Worm (Caenorhabditis elegans) whole organism, dauer: ENCODE results near the gene hlh-31.

Experiments used
- unc-62 ChIP-seq: sonication (generic microtip); optimal IDR thresholded peaks from 2 replicates; lab custom pipeline; 2017; ENCODE audit warnings: missing biosample characterization, missing genetic modification reagents, missing genetic modification characterization

Gene hlh-31

ce11 chrIV:16257330-16257729 lies at the start of gene hlh-31:
hlh-31 (plus strand) TSS chrIV:16257630.
- no peak for TF ChIP-seq unc-62

ce11 chrIV:16210913-16211312 lies 46.5 kb upstream of the hlh-31 start, which contains the start of gene H25K10.2:
H25K10.2 (minus strand) TSS chrIV:16211013.
- TF ChIP-seq unc-62, result no peak

DNA sequence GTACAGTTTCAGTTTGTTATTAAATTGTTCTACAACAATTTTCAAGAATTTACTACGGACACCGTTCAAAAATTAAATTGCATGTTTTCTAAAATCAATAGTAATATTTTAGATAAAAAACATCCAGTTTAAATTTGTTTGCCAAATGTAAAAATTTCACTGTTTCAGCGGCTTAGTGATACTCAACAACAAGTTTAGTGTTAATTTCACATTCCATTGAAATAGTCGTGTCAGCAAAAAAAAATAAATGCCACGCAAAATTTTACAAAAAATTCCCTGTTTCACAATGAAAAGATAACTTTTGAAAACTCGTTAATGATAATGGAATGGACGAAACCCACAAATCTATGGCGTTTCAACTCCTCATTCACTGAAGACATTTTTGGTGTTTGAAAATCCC lies 41.3 kb upstream of the hlh-31 start:
- TF ChIP-seq unc-62, result no peak

- TF ChIP-seq unc-62, result no peak
These were observed 36.7 kb upstream of the hlh-31 start for ce11 chrIV:16220688-16221087.

DNA sequence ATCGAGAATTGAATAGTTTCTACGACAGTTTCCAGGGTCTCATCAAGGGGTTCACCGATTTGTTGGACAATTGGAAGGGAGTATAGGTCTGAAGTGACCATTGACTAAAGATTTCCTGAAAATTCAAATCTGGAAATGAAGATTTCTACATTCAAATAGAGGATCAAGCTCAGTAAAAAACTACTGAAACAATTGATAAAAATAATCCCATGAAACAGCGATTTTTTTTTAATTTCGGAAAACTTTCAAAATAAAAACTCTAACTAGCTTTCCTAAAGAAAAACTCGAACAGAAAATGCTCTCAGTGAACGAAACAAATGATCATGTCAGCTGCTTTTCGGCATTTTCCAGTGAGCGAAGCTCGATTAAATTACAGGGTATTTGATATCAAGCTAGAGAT lies 35.9 kb upstream of the hlh-31 start, which contains the start of gene srv-11:
Gene srv-11 (minus strand): TSS at position 101 of the 400 bp plus-strand sequence.
- TF ChIP-seq unc-62, result no peak

DNA sequence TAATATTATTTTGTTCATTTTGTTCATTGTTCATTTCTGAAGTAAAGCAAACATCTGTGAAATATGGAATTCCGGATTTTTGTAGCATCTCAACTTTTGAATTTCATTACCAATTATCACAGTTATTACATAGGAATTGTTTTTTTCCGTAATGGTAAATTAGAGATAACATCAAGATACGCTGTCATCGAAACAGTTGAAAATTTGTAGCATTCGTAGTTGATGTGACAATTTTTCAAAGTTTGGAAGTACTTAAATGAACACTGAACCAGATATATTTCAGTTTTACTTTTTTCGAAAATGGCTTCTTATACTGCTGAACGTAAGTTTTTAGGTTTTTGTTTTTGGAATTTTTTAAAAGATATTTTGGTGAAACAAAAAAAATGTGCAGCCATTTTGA lies 31.7 kb upstream of the hlh-31 start, which contains the start of gene H25K10.4:
Gene H25K10.4 (plus strand): TSS at position 301 of the 400 bp plus-strand sequence.
- no peak for TF ChIP-seq unc-62

- TF ChIP-seq unc-62, result no peak
These were observed 27.0 kb upstream of the hlh-31 start for ce11 chrIV:16230464-16230863.

ce11 chrIV:16233028-16233427 lies 24.4 kb upstream of the hlh-31 start, which contains the start of the genes hpa-1 and irld-39:
hpa-1 (minus strand) TSS chrIV:16233128.
irld-39 (plus strand) TSS chrIV:16233148.
- no peak for TF ChIP-seq unc-62

ce11 chrIV:16236827-16237226 lies 20.6 kb upstream of the hlh-31 start:
- no peak for TF ChIP-seq unc-62

DNA sequence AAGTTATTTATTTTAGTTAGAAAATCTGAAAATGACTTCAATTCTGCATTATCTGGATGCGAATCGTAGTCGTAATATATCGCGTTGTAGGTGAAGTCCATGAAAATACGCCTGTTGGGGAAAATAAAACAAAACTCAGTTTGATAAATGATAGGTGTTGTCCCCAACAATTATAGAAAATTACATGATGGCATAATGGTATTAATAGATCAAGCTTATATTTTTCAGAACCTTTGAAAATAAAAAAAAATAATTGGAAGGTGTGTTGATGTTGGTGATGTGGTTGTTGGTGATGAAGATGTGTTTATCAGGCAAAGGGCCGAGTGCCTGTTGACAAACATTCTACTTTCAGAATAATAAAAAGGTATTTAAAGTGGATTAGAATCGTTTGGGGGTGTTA lies 18.9 kb upstream of the hlh-31 start, which contains the start of gene srw-61:
Gene srw-61 (minus strand): TSS at position 101 of the 400 bp plus-strand sequence.
- no peak for TF ChIP-seq unc-62

- TF ChIP-seq unc-62, result no peak
These were observed 10.3 kb upstream of the hlh-31 start, which contains the start of gene F38C2.1 for ce11 chrIV:16247131-16247530. F38C2.1 (plus strand) TSS chrIV:16247431.

DNA sequence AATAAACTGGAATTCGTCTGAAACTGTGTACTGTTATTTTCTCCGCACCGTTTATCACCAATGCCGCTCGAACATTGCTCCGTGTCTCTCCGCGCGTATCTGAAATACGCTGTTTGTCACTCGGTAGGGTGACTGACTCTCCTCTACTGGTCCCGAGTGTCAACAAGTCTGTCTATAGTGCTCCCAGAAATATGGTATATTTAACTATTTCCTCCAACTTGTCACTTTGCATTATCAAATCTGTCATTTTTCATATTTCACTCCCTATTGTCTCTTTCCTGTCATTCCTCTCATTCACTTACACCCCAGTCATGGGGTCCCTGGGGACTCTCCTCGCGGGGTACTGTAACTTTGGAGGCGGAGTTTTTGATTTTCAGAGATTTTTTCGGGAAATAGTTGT lies 3.0 kb upstream of the hlh-31 start, which contains the start of gene hlh-17:
Gene hlh-17 (plus strand): TSS at position 301 of the 400 bp plus-strand sequence.
- TF ChIP-seq unc-62, result no peak

ce11 chrIV:16270955-16271354 lies 13.5 kb downstream of the hlh-31 start, which contains the start of gene F38C2.4:
F38C2.4 (plus strand) TSS chrIV:16271255.
- TF ChIP-seq unc-62, result no peak

- TF ChIP-seq unc-62, result no peak
These were observed 19.9 kb downstream of the hlh-31 start, which contains the start of gene F38C2.7 for ce11 chrIV:16277291-16277690. F38C2.7 (minus strand) TSS chrIV:16277391.

ce11 chrIV:16277902-16278301 lies 20.5 kb downstream of the hlh-31 start, which contains the start of gene ccch-2:
ccch-2 (plus strand) TSS chrIV:16278202.
- no peak for TF ChIP-seq unc-62

DNA sequence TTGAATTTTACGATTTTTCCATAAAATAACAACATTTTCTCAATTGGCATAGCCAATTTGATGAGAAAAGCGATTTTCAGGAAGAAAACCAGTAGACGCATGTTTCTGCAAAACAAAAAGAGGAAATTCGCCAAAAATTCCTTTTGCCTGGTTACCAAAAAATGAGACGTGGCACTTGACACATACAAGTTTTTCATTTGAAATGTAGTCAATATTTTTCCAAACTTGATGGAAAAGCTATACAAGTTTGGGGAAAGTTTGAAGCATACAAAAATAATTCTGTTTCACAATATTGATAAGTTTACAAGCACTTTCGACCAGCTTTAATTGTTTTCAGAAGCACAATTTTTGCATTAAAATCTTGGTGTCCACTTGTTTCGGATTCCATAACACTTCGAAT lies 23.2 kb downstream of the hlh-31 start, which contains the start of gene clec-191:
Gene clec-191 (minus strand): TSS at position 101 of the 400 bp plus-strand sequence.
- no peak for TF ChIP-seq unc-62

- no peak for TF ChIP-seq unc-62
These were observed 33.3 kb downstream of the hlh-31 start, which contains the start of gene srz-75 for ce11 chrIV:16290745-16291144. srz-75 (minus strand) TSS chrIV:16290845.

DNA sequence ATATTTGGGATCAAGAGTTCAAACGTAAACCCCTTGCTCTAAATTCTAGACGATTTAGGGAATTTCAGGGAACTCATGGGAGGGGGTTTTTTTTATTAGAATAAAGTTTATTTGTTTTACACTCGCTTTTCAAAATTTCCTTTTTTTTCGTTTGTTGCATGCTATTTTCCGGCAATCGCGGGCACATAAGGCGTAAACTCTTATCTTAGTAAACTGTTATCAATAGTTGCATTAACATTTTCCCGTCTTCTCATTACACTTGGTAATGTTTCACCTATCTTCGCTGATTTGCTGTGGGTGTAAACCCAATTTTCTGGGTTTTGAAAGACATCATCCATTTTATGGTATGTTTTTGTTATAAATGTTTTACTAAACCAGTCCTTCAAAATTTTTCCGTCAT lies 36.5 kb downstream of the hlh-31 start:
- TF ChIP-seq unc-62, result no peak
